Worm (Caenorhabditis elegans) whole organism, late embryonic: ENCODE measurements around the gene F52G3.7.
A peak's percentile ranks its signal among the peaks of the same experiment; 100 is the strongest.
"Not testable (repeated sequence)": the region's sequence is repeated elsewhere in the genome, so short reads cannot be mapped to it uniquely, and the experiment has no call there.

Experiments used
- C38D4.7 ChIP-seq: fragments of 200-800 bp; sonication (Bioruptor generic); optimal IDR thresholded peaks from 2 replicates; lab custom pipeline; 2018; ENCODE audit warnings: mild to moderate bottlenecking, missing genetic modification characterization, moderate library complexity, missing compliant biosample characterization
- F13H6.1 ChIP-seq: sonication (generic microtip); optimal IDR thresholded peaks from 2 replicates; lab custom pipeline; 2016; ENCODE audit warnings: missing genetic modification characterization, missing compliant biosample characterization
- K02D7.2 ChIP-seq: sonication (generic microtip); optimal IDR thresholded peaks from 2 replicates; lab custom pipeline; 2017; ENCODE audit warnings: mild to moderate bottlenecking, missing genetic modification characterization, missing compliant biosample characterization
- T23F11.4 ChIP-seq: fragments of 200-800 bp; sonication (Bioruptor generic); optimal IDR thresholded peaks from 2 replicates; lab custom pipeline; 2018; ENCODE audit warnings: mild to moderate bottlenecking, missing genetic modification characterization, missing compliant biosample characterization
- ahr-1 ChIP-seq: sonication (generic microtip); optimal IDR thresholded peaks from 2 replicates; lab custom pipeline; 2016; ENCODE audit warnings: missing genetic modification characterization, missing compliant biosample characterization
- ama-1 ChIP-seq: fragments of 150-350 bp; optimal IDR thresholded peaks from 2 replicates; lab custom pipeline; 2014
- ceh-14 ChIP-seq: sonication (generic microtip); optimal IDR thresholded peaks from 2 replicates; lab custom pipeline; 2016; ENCODE audit warnings: missing genotype, missing genetic modification characterization, missing compliant biosample characterization
- ceh-18 ChIP-seq: sonication (generic microtip); optimal IDR thresholded peaks from 2 replicates; lab custom pipeline; 2016; ENCODE audit warnings: missing genetic modification characterization, missing compliant biosample characterization
- ceh-2 ChIP-seq: sonication (generic microtip); optimal IDR thresholded peaks from 2 replicates; lab custom pipeline; 2016; ENCODE audit warnings: missing genotype, missing genetic modification characterization, missing compliant biosample characterization
- ceh-22 ChIP-seq: sonication (generic microtip); optimal IDR thresholded peaks from 2 replicates; lab custom pipeline; 2017; ENCODE audit warnings: missing biosample characterization, missing genetic modification characterization
- ceh-30 ChIP-seq: fragments of 150-350 bp; optimal IDR thresholded peaks from 2 replicates; lab custom pipeline; 2014; ENCODE audit warnings: missing biosample characterization, missing genetic modification characterization
- ceh-31 ChIP-seq: sonication (generic microtip); optimal IDR thresholded peaks from 2 replicates; lab custom pipeline; 2016; ENCODE audit warnings: missing genetic modification characterization, missing compliant biosample characterization
- dve-1 ChIP-seq: sonication (generic microtip); optimal IDR thresholded peaks from 2 replicates; lab custom pipeline; 2017; ENCODE audit warnings: antibody characterized with exemption, mild to moderate bottlenecking, missing genetic modification characterization, missing compliant biosample characterization
- elt-4 ChIP-seq: sonication (generic microtip); optimal IDR thresholded peaks from 2 replicates; lab custom pipeline; 2016; ENCODE audit warnings: missing genetic modification characterization, missing compliant biosample characterization
- eyg-1 ChIP-seq: sonication (generic microtip); optimal IDR thresholded peaks from 2 replicates; lab custom pipeline; 2016; ENCODE audit warnings: missing genotype, missing genetic modification characterization, missing compliant biosample characterization
- fax-1 ChIP-seq: sonication (generic microtip); optimal IDR thresholded peaks from 2 replicates; lab custom pipeline; 2016; ENCODE audit warnings: missing genotype, missing genetic modification characterization, missing compliant biosample characterization
- fkh-10 ChIP-seq: fragments of 150-350 bp; optimal IDR thresholded peaks from 2 replicates; lab custom pipeline; 2014; ENCODE audit warnings: missing biosample characterization, missing genetic modification reagents, missing genetic modification characterization
- fkh-6 ChIP-seq: sonication (generic microtip); optimal IDR thresholded peaks from 2 replicates; lab custom pipeline; 2016; ENCODE audit warnings: missing genetic modification characterization, missing compliant biosample characterization
- hlh-30 ChIP-seq: sonication (generic microtip); optimal IDR thresholded peaks from 2 replicates; lab custom pipeline; 2017; ENCODE audit warnings: antibody characterized with exemption, missing genetic modification characterization, missing compliant biosample characterization; ENCODE audit not compliant: insufficient read depth
- hlh-6 ChIP-seq: sonication (generic microtip); optimal IDR thresholded peaks from 2 replicates; lab custom pipeline; 2016; ENCODE audit warnings: missing genotype, missing genetic modification characterization, missing compliant biosample characterization
- hlh-8 ChIP-seq: sonication (generic microtip); optimal IDR thresholded peaks from 2 replicates; lab custom pipeline; 2016; ENCODE audit warnings: missing genotype, missing genetic modification characterization, missing compliant biosample characterization
- lim-6 ChIP-seq: sonication (generic microtip); optimal IDR thresholded peaks from 2 replicates; lab custom pipeline; 2016; ENCODE audit warnings: missing genetic modification characterization, missing compliant biosample characterization
- madf-2 ChIP-seq: sonication (generic microtip); optimal IDR thresholded peaks from 2 replicates; lab custom pipeline; 2017; ENCODE audit warnings: missing genetic modification characterization, missing compliant biosample characterization
- nfya-1 ChIP-seq: sonication (generic microtip); optimal IDR thresholded peaks from 2 replicates; lab custom pipeline; 2017; ENCODE audit warnings: missing genetic modification characterization, mild to moderate bottlenecking, missing compliant biosample characterization, antibody characterized with exemption, moderate library complexity
- nhr-11 ChIP-seq: fragments of 150-350 bp; optimal IDR thresholded peaks from 2 replicates; lab custom pipeline; 2014; ENCODE audit warnings: missing biosample characterization, missing genetic modification characterization
- nhr-232 ChIP-seq: sonication (generic microtip); optimal IDR thresholded peaks from 2 replicates; lab custom pipeline; 2016; ENCODE audit warnings: missing genetic modification characterization, missing compliant biosample characterization
- odd-2 ChIP-seq: sonication (generic microtip); optimal IDR thresholded peaks from 2 replicates; lab custom pipeline; 2017; ENCODE audit warnings: antibody characterized with exemption, mild to moderate bottlenecking, missing genetic modification characterization, missing compliant biosample characterization
- pat-9 ChIP-seq: fragments of 200-800 bp; sonication (Bioruptor generic); optimal IDR thresholded peaks from 2 replicates; lab custom pipeline; 2018; ENCODE audit warnings: mild to moderate bottlenecking, missing genetic modification characterization, moderate library complexity, missing compliant biosample characterization
- pax-1 ChIP-seq: fragments of 150-350 bp; optimal IDR thresholded peaks from 2 replicates; lab custom pipeline; 2014; ENCODE audit warnings: missing biosample characterization, missing genetic modification characterization
- pha-2 ChIP-seq: sonication (generic microtip); optimal IDR thresholded peaks from 2 replicates; lab custom pipeline; 2017; ENCODE audit warnings: mild to moderate bottlenecking, missing genetic modification characterization, missing compliant biosample characterization
- rnt-1 ChIP-seq: sonication (generic microtip); optimal IDR thresholded peaks from 2 replicates; lab custom pipeline; 2016; ENCODE audit warnings: missing genetic modification characterization, missing compliant biosample characterization
- sox-2 ChIP-seq: fragments of 200-800 bp; sonication (Bioruptor generic); IDR thresholded peaks from 2 replicates; pipeline ENCODE4 v1.3.6; 2022; ENCODE audit warnings: missing genetic modification reagents, missing genetic modification characterization, missing compliant biosample characterization
- tbx-2 ChIP-seq: sonication (generic microtip); optimal IDR thresholded peaks from 2 replicates; lab custom pipeline; 2016; ENCODE audit warnings: missing genetic modification characterization, missing compliant biosample characterization
- tbx-7 ChIP-seq: sonication (generic microtip); optimal IDR thresholded peaks from 2 replicates; lab custom pipeline; 2016; ENCODE audit warnings: missing genotype, missing genetic modification characterization, missing compliant biosample characterization
- ttx-3 ChIP-seq: sonication (generic microtip); optimal IDR thresholded peaks from 2 replicates; lab custom pipeline; 2016; ENCODE audit warnings: missing genetic modification reagents, missing genetic modification characterization, missing compliant biosample characterization
- unc-3 ChIP-seq, 2 experiments: fragments of 200-800 bp in 1 of 2; sonication (Bioruptor generic) in 1 of 2; sonication (generic microtip) in 1 of 2; conservative IDR thresholded peaks in 1 of 2; optimal IDR thresholded peaks in 1 of 2; 2 replicates each; pipeline versions ENCODE4 v1.3.6 to Lab custom; 2016 to 2022; ENCODE audit warnings: missing compliant biosample characterization in 2 of 2, missing genetic modification characterization in 2 of 2, missing genetic modification reagents in 1 of 2
- unc-42 ChIP-seq: sonication (generic microtip); optimal IDR thresholded peaks from 2 replicates; lab custom pipeline; 2016; ENCODE audit warnings: missing genotype, missing genetic modification characterization, missing compliant biosample characterization
- unc-55 ChIP-seq: sonication (generic microtip); optimal IDR thresholded peaks from 2 replicates; lab custom pipeline; 2017; ENCODE audit warnings: missing biosample characterization, missing genetic modification reagents, missing genetic modification characterization
- unc-86 ChIP-seq: sonication (generic microtip); optimal IDR thresholded peaks from 2 replicates; lab custom pipeline; 2016; ENCODE audit warnings: missing genetic modification characterization, missing compliant biosample characterization
- zip-5 ChIP-seq: sonication (generic microtip); optimal IDR thresholded peaks from 2 replicates; lab custom pipeline; 2016; ENCODE audit warnings: missing genetic modification characterization, missing compliant biosample characterization

F52G3.7 gene

ce11 chrX:16931255-16932023 lies 32.3 kb upstream of the F52G3.7 start:
- TF ChIP-seq nhr-11 = peak; percentile 29
- peak; percentile 25 for TF ChIP-seq ceh-30 (tag; lab: Kevin White, UChicago)
- peak; percentile 34 for TF ChIP-seq dve-1 (tag; lab: Kevin White, UChicago)
- TF ChIP-seq ttx-3 = no peak
- peak; percentile 17 for TF ChIP-seq F13H6.1 (tag; lab: Kevin White, UChicago)
- TF ChIP-seq unc-3 (GFP tag; conservative IDR thresholded peaks at IDR 0.05; lab: Robert Waterston, UW) = no peak
- TF ChIP-seq unc-3 (tag; optimal IDR thresholded peaks at IDR 0.05; lab: Kevin White, UChicago) = no peak
- no peak for TF ChIP-seq unc-55 (GFP tag; lab: Kevin White, UChicago)
- peak; percentile 87 for TF ChIP-seq ama-1 (lab: Kevin White, UChicago)

- TF ChIP-seq sox-2 (GFP tag; lab: Robert Waterston, UW) (peak; percentile 21), unc-3 (GFP tag; conservative IDR thresholded peaks at IDR 0.05; lab: Robert Waterston, UW) (peak; percentile 64; the same call in 1 of the 2 replicates)
- TF ChIP-seq unc-3 (tag; optimal IDR thresholded peaks at IDR 0.05; lab: Kevin White, UChicago) = not testable (repeated sequence)
Observed at ce11 chrX:16932339-16932738, 31.4 kb upstream of the F52G3.7 start.

- no peak for TF ChIP-seq lim-6 (tag; lab: Kevin White, UChicago)
- no peak for TF ChIP-seq elt-4 (tag; lab: Kevin White, UChicago)
- no peak for TF ChIP-seq tbx-2 (tag; lab: Kevin White, UChicago)
- no peak for TF ChIP-seq dve-1 (tag; lab: Kevin White, UChicago)
- no peak for TF ChIP-seq K02D7.2 (tag; lab: Kevin White, UChicago)
- no peak for TF ChIP-seq T23F11.4 (GFP tag; lab: Kevin White, UChicago)
- TF ChIP-seq ceh-14 (tag; lab: Kevin White, UChicago) = no peak
- TF ChIP-seq hlh-6 = no peak
- TF ChIP-seq unc-86 (tag; lab: Kevin White, UChicago) = no peak
- no peak for TF ChIP-seq eyg-1
- no peak for TF ChIP-seq rnt-1 (tag; lab: Kevin White, UChicago)
- no peak for TF ChIP-seq hlh-30 (tag; lab: Kevin White, UChicago)
Observed at ce11 chrX:16942316-16942715, 21.4 kb upstream of the F52G3.7 start.

DNA sequence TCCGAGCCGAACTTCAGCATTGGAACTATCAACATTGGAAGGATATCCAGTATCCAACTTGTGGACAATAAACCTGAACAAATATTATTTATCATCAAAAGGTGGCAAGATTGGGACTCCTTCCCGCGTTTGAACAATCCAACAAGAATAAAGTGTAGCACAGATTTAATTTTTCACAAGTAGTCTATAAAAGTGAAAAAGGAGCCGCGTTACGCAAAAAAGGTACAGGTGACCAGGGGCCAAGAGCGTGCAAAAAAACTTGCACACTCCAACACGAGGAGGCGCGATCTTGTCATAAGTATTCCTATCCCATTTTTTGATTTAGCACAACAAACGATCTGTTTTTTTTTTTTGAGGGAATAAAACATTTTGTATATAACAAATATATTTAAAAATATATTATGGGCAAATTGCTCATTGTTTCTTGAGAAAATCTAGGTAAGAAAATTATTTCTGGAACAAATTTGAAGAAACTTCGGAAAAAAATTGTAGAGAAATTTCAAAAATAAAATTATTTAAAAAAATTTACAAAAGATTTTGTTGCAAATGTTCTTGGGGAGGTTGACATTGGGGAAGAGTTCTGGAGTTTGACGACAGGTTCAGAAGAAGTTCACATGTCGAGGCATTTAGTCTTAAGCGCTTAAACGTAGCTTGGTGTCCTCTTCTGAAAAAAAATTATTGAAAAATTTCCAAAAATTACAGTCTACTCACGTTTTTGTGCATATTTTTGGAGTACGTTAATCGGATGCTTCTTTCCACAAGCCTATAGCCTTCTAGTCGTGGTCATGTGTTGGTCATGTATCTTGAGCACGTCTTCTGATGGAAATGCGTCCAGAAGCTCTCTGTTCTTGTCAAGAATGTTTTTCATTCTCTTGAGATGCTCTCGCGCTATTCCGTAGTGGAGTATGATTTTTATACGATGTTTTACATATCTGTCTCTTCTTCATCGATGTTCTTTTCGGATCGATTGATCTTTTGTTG lies 19.5 kb upstream of the F52G3.7 start:
- TF ChIP-seq ceh-2 (tag; lab: Kevin White, UChicago) (no peak), unc-3 (GFP tag; conservative IDR thresholded peaks at IDR 0.05; lab: Robert Waterston, UW) (peak; percentile 30; the same call in 1 of the 2 replicates), unc-3 (tag; optimal IDR thresholded peaks at IDR 0.05; lab: Kevin White, UChicago) (no peak), ahr-1 (tag; lab: Kevin White, UChicago) (no peak), T23F11.4 (GFP tag; lab: Kevin White, UChicago) (peak; percentile 47), dve-1 (tag; lab: Kevin White, UChicago) (no peak), eyg-1 (no peak), pax-1 (tag; lab: Kevin White, UChicago) (peak; percentile 86), lim-6 (tag; lab: Kevin White, UChicago) (no peak), ceh-31 (tag; lab: Kevin White, UChicago) (no peak), ama-1 (lab: Kevin White, UChicago) (peak; percentile 93), tbx-7 (no peak), unc-86 (tag; lab: Kevin White, UChicago) (no peak), zip-5 (tag; lab: Kevin White, UChicago) (no peak), nhr-232 (tag; lab: Kevin White, UChicago) (no peak), odd-2 (tag; lab: Kevin White, UChicago) (no peak), fax-1 (tag; lab: Kevin White, UChicago) (peak; percentile 49), pha-2 (tag; lab: Kevin White, UChicago) (peak; percentile 5), unc-42 (no peak), nfya-1 (no peak), ceh-18 (no peak), K02D7.2 (tag; lab: Kevin White, UChicago) (no peak), fkh-10 (GFP tag; lab: Kevin White, UChicago) (no peak), pat-9 (no peak), C38D4.7 (GFP tag; lab: Kevin White, UChicago) (peak; percentile 54), hlh-30 (tag; lab: Kevin White, UChicago) (no peak), unc-55 (GFP tag; lab: Kevin White, UChicago) (no peak), ceh-22 (tag; lab: Kevin White, UChicago) (no peak), hlh-8 (tag; lab: Kevin White, UChicago) (peak; percentile 20), fkh-6 (tag; lab: Kevin White, UChicago) (no peak), madf-2 (tag; lab: Kevin White, UChicago) (peak; percentile 37)
